Worm (Caenorhabditis elegans) whole organism, L4 larva: ENCODE results near the gene fbxc-17.

Experiments used
- D1046.2 ChIP-seq: fragments of 200-800 bp; sonication (Bioruptor generic); IDR thresholded peaks from 2 replicates; pipeline ENCODE4 v1.3.6; 2022; ENCODE audit warnings: missing genetic modification characterization, missing compliant biosample characterization
- F10B5.3 ChIP-seq: sonication (generic microtip); optimal IDR thresholded peaks from 2 replicates; lab custom pipeline; 2016; ENCODE audit warnings: mild to moderate bottlenecking, missing genetic modification characterization, missing compliant biosample characterization
- F44E2.7 ChIP-seq: fragments of 200-800 bp; sonication (Bioruptor generic); IDR thresholded peaks from 2 replicates; pipeline ENCODE4 v2.1.2; 2022; ENCODE audit warnings: missing genetic modification characterization, missing compliant biosample characterization
- T20F7.1 ChIP-seq: fragments of 200-800 bp; sonication (Bioruptor generic); optimal IDR thresholded peaks from 2 replicates; lab custom pipeline; 2018; ENCODE audit warnings: mild to moderate bottlenecking, missing genetic modification characterization, missing compliant biosample characterization
- T26A8.4 ChIP-seq: fragments of 200-800 bp; sonication (Bioruptor generic); IDR thresholded peaks from 2 replicates; pipeline ENCODE4 v1.3.6; 2022; ENCODE audit warnings: missing genetic modification characterization, missing compliant biosample characterization
- aly-2 ChIP-seq: sonication (generic microtip); optimal IDR thresholded peaks from 2 replicates; lab custom pipeline; 2018; ENCODE audit warnings: missing biosample characterization, missing genetic modification characterization
- arid-1 ChIP-seq: fragments of 200-800 bp; sonication (Bioruptor generic); conservative IDR thresholded peaks from 2 replicates; pipeline ENCODE4 v1.3.6; 2022; ENCODE audit warnings: missing genetic modification reagents, missing genetic modification characterization, missing compliant biosample characterization
- ceh-28 ChIP-seq: fragments of 150-350 bp; optimal IDR thresholded peaks from 2 replicates; lab custom pipeline; 2014; ENCODE audit warnings: missing biosample characterization, missing genetic modification reagents, missing genetic modification characterization
- ceh-44 ChIP-seq: fragments of 200-800 bp; sonication (Bioruptor generic); IDR thresholded peaks from 2 replicates; pipeline ENCODE4 v1.3.6; 2022; ENCODE audit warnings: missing genetic modification reagents, missing genetic modification characterization, missing compliant biosample characterization
- ceh-62 ChIP-seq: sonication (generic microtip); optimal IDR thresholded peaks from 2 replicates; lab custom pipeline; 2017; ENCODE audit warnings: missing biosample characterization, missing genetic modification characterization
- daf-16 ChIP-seq, 3 experiments: sonication (generic microtip); optimal IDR thresholded peaks; 2 replicates each; lab custom pipeline; 2016 to 2017; ENCODE audit warnings: missing genetic modification characterization in 3 of 3, missing genetic modification reagents in 3 of 3, mild to moderate bottlenecking in 2 of 3, missing compliant biosample characterization in 2 of 3, missing biosample characterization in 1 of 3, moderate library complexity in 1 of 3
- dmd-6 ChIP-seq: fragments of 200-800 bp; sonication (Bioruptor generic); IDR thresholded peaks from 2 replicates; pipeline ENCODE4 v1.3.6; 2022; ENCODE audit warnings: missing genetic modification reagents, missing genetic modification characterization, missing compliant biosample characterization
- egl-27 ChIP-seq: sonication (generic microtip); optimal IDR thresholded peaks from 3 replicates; lab custom pipeline; 2017; ENCODE audit warnings: missing biosample characterization, missing genetic modification reagents, missing genetic modification characterization
- fos-1 ChIP-seq: fragments of 150-350 bp; optimal IDR thresholded peaks from 2 replicates; lab custom pipeline; 2014; ENCODE audit warnings: missing biosample characterization, missing genetic modification characterization
- hlh-11 ChIP-seq: fragments of 200-800 bp; sonication (Bioruptor generic); optimal IDR thresholded peaks from 2 replicates; lab custom pipeline; 2018; ENCODE audit warnings: mild to moderate bottlenecking, missing genetic modification characterization, missing compliant biosample characterization
- hlh-30 ChIP-seq: sonication (generic microtip); optimal IDR thresholded peaks from 2 replicates; lab custom pipeline; 2017; ENCODE audit warnings: antibody characterized with exemption, mild to moderate bottlenecking, missing genetic modification characterization, missing compliant biosample characterization; ENCODE audit not compliant: insufficient read depth
- lim-7 ChIP-seq: fragments of 200-800 bp; sonication (Bioruptor generic); IDR thresholded peaks from 2 replicates; pipeline ENCODE4 v1.3.6; 2022; ENCODE audit warnings: missing genetic modification characterization, missing compliant biosample characterization
- lin-1 ChIP-seq: fragments of 200-800 bp; sonication (Bioruptor generic); IDR thresholded peaks from 2 replicates; pipeline ENCODE4 v1.3.6; 2022; ENCODE audit warnings: missing genetic modification reagents, missing genetic modification characterization, missing compliant biosample characterization
- lin-13 ChIP-seq: fragments of 150-350 bp; optimal IDR thresholded peaks from 2 replicates; lab custom pipeline; 2014; ENCODE audit warnings: missing biosample characterization, missing genetic modification reagents, missing genetic modification characterization
- lin-29 ChIP-seq: fragments of 200-800 bp; sonication (Bioruptor generic); IDR thresholded peaks from 2 replicates; pipeline ENCODE4 v1.3.6; 2022; ENCODE audit warnings: missing genetic modification reagents, missing genetic modification characterization, missing compliant biosample characterization
- lin-38 ChIP-seq: fragments of 200-800 bp; sonication (Bioruptor generic); IDR thresholded peaks from 2 replicates; pipeline ENCODE4 v1.3.6; 2022; ENCODE audit warnings: missing genetic modification reagents, missing genetic modification characterization, missing compliant biosample characterization
- mdl-1 ChIP-seq, 2 experiments: fragments of 150-350 bp in 1 of 2; sonication (generic microtip) in 1 of 2; optimal IDR thresholded peaks; 2 replicates each; lab custom pipeline; 2014 to 2017; ENCODE audit warnings: missing biosample characterization in 2 of 2, missing genetic modification characterization in 2 of 2
- mxl-3 ChIP-seq: fragments of 200-800 bp; sonication (Bioruptor generic); optimal IDR thresholded peaks from 2 replicates; lab custom pipeline; 2018; ENCODE audit warnings: mild to moderate bottlenecking, missing genetic modification characterization, missing compliant biosample characterization
- nhr-102 ChIP-seq: sonication (generic microtip); optimal IDR thresholded peaks from 2 replicates; lab custom pipeline; 2016; ENCODE audit warnings: mild to moderate bottlenecking, missing genetic modification characterization, moderate library complexity, missing compliant biosample characterization
- nhr-11 ChIP-seq: fragments of 150-350 bp; optimal IDR thresholded peaks from 2 replicates; lab custom pipeline; 2014; ENCODE audit warnings: missing biosample characterization, missing genetic modification characterization
- nhr-111 ChIP-seq: fragments of 200-800 bp; sonication (Bioruptor generic); optimal IDR thresholded peaks from 2 replicates; lab custom pipeline; 2018; ENCODE audit warnings: mild to moderate bottlenecking, missing genetic modification characterization, missing compliant biosample characterization
- nhr-28 ChIP-seq: fragments of 150-350 bp; optimal IDR thresholded peaks from 2 replicates; lab custom pipeline; 2014; ENCODE audit warnings: missing biosample characterization, missing genetic modification characterization
- nhr-41 ChIP-seq: fragments of 200-800 bp; sonication (Bioruptor generic); IDR thresholded peaks from 2 replicates; pipeline ENCODE4 v1.3.6; 2022; ENCODE audit warnings: missing genetic modification reagents, missing genetic modification characterization, missing compliant biosample characterization
- nhr-77 ChIP-seq: fragments of 150-350 bp; optimal IDR thresholded peaks from 2 replicates; lab custom pipeline; 2014; ENCODE audit warnings: missing biosample characterization, missing genetic modification characterization
- php-3 ChIP-seq: fragments of 200-800 bp; sonication (Bioruptor generic); IDR thresholded peaks from 2 replicates; pipeline ENCODE4 v1.3.6; 2022; ENCODE audit warnings: missing genetic modification reagents, missing genetic modification characterization, missing compliant biosample characterization
- pqm-1 ChIP-seq: sonication (generic microtip); optimal IDR thresholded peaks from 2 replicates; lab custom pipeline; 2017; ENCODE audit warnings: missing biosample characterization, missing genetic modification characterization
- skn-1 ChIP-seq: fragments of 150-350 bp; optimal IDR thresholded peaks from 2 replicates; lab custom pipeline; 2014; ENCODE audit warnings: missing biosample characterization, missing genetic modification characterization
- snpc-1.2 ChIP-seq: fragments of 200-800 bp; sonication (Bioruptor generic); IDR thresholded peaks from 2 replicates; pipeline ENCODE4 v1.3.6; 2022; ENCODE audit warnings: missing genetic modification reagents, missing genetic modification characterization, missing compliant biosample characterization
- tra-1 ChIP-seq: fragments of 200-800 bp; sonication (Bioruptor generic); IDR thresholded peaks from 2 replicates; pipeline ENCODE4 v1.3.6; 2022; ENCODE audit warnings: missing genetic modification reagents, missing genetic modification characterization, missing compliant biosample characterization
- unc-62 ChIP-seq, 3 experiments: fragments of 150-350 bp in 1 of 3; sonication (generic microtip); optimal IDR thresholded peaks in 2 of 3; peaks in 1 of 3; 1 replicate in 1 of 3; 2 replicates in 2 of 3; lab custom pipeline; 2014 to 2017; ENCODE audit warnings: missing biosample characterization in 3 of 3, missing genetic modification characterization in 3 of 3, missing genetic modification reagents in 3 of 3, missing genotype in 1 of 3
- vab-7 ChIP-seq: fragments of 200-800 bp; sonication (Bioruptor generic); IDR thresholded peaks from 2 replicates; pipeline ENCODE4 v1.3.6; 2022; ENCODE audit warnings: missing genetic modification reagents, missing genetic modification characterization, missing compliant biosample characterization
- zfp-2 ChIP-seq: sonication (generic microtip); optimal IDR thresholded peaks from 2 replicates; lab custom pipeline; 2016; ENCODE audit warnings: mild to moderate bottlenecking, missing genetic modification characterization, missing compliant biosample characterization

The fbxc-17 gene

DNA sequence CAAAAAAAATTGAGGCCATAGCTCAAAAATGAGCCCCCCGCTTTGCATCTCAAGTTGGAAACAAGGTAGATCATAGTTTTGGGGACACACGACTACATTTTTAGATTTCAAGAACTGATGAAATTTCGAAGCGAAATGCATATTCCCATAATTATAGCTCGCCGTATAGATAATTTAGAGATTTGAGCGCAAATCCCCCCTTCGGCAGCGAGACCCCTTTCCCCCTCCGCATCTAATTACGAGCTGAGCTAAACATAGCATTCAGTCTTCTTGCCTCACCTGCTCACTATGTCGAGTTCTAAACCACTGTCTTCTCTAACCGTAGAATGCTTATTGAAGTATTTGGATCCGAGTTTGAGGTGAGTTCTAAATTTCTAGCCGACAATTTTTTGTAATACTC, at the start of gene fbxc-17, which contains the start of gene fbxc-15:
Gene fbxc-17 (minus strand): TSS at position 101 of the 400 bp plus-strand sequence.
Gene fbxc-15 (plus strand): TSS at position 289 of the 400 bp plus-strand sequence.
- TF ChIP-seq unc-62 (GFP tag; optimal IDR thresholded peaks at IDR 0.05 in 1 of 2; lab: Kevin White, UChicago) = no peak
- no peak for TF ChIP-seq unc-62 (tag; optimal IDR thresholded peaks at IDR 0.05; lab: Kevin White, UChicago)
- no peak for TF ChIP-seq zfp-2 (tag; lab: Kevin White, UChicago)
- no peak for TF ChIP-seq nhr-102 (tag; lab: Kevin White, UChicago)
- no peak for TF ChIP-seq T20F7.1 (GFP tag; lab: Kevin White, UChicago)
- no peak for TF ChIP-seq vab-7 (GFP tag; lab: Robert Waterston, UW)

DNA sequence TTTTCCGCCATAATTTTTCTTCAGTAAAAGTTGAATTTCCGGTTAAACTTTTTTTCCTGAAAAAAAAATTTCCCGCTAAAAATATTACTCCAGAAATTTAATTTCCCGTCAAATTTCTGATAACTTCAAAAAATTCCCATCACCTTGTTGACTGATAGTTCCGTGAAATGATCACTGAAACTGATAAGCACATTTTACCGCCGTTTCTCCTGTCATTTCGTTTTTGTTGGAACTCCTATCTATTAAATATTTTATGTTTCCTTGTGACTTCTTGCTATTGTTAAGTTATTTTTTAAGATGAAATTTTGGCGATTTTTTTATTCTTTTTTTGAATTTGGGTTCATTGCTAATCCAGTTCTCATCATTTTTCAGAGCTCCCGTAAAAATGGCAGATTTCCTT, 49.6 kb upstream of the fbxc-17 start, which contains the start of gene math-34:
Gene math-34 (plus strand): TSS at position 371 of the 400 bp plus-strand sequence.
- TF ChIP-seq lin-13 (GFP tag; lab: Kevin White, UChicago) (no peak), php-3 (GFP tag; lab: Robert Waterston, UW) (no peak), pqm-1 (tag; lab: Kevin White, UChicago) (peak; percentile 52), nhr-28 (tag; lab: Kevin White, UChicago) (peak; percentile 65), nhr-41 (GFP tag; lab: Robert Waterston, UW) (no peak), dmd-6 (GFP tag; lab: Robert Waterston, UW) (peak; percentile 68), snpc-1.2 (GFP tag; lab: Robert Waterston, UW) (no peak), F10B5.3 (tag; lab: Kevin White, UChicago) (no peak), tra-1 (GFP tag; lab: Robert Waterston, UW) (0 out of 2 replicates have a peak, but pooled peaks have one; percentile 23), ceh-44 (GFP tag; lab: Robert Waterston, UW) (no peak), nhr-77 (peak; percentile 41), daf-16 (GFP tag; optimal IDR thresholded peaks at IDR 0.05; lab: Kevin White, UChicago) (no peak), daf-16 (tag; optimal IDR thresholded peaks at IDR 0.05; lab: Kevin White, UChicago) (peak; percentile 68), fos-1 (tag; lab: Kevin White, UChicago) (no peak), egl-27 (tag; lab: Kevin White, UChicago) (no peak)

DNA sequence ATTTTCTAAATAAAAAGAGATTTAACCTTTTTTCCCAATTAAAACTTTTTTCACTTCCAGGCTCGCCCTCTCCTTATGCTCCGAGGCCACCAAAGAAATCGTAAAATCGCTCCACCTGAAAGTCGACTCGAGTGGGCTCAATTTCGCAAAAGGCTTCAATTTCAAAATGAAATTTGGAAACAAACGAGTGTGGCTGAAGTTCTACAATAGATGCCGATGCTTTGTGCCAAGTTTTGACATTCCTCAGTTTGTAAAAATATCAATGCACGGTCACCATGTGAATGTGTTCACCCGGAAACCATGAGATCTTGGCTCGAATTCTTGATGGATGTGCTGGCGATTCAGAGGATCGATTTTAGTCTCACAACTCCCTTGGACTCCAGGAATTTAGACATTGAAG, 47.6 kb upstream of the fbxc-17 start, which contains the start of gene M01D1.12:
Gene M01D1.12 (plus strand): TSS at position 301 of the 400 bp plus-strand sequence.
- TF ChIP-seq ceh-62 (tag; lab: Kevin White, UChicago) = no peak
- no peak for TF ChIP-seq T26A8.4 (GFP tag; lab: Robert Waterston, UW)
- TF ChIP-seq nhr-11 (tag; lab: Kevin White, UChicago) = no peak
- no peak for TF ChIP-seq arid-1 (GFP tag; lab: Robert Waterston, UW)
- no peak for TF ChIP-seq hlh-11 (tag; lab: Kevin White, UChicago)
- no peak for TF ChIP-seq lin-38 (GFP tag; lab: Robert Waterston, UW)
- no peak for TF ChIP-seq F44E2.7 (GFP tag; lab: Robert Waterston, UW)
- TF ChIP-seq mdl-1 (tag; optimal IDR thresholded peaks at IDR 0.05; lab: Kevin White, UChicago) = no peak
- no peak for TF ChIP-seq lin-29
- TF ChIP-seq ceh-28 (tag; lab: Kevin White, UChicago) = no peak
- no peak for TF ChIP-seq lin-1 (GFP tag; lab: Robert Waterston, UW)
- no peak for TF ChIP-seq nhr-111 (GFP tag; lab: Kevin White, UChicago)
- no peak for TF ChIP-seq D1046.2 (GFP tag; lab: Robert Waterston, UW)
- TF ChIP-seq skn-1 (tag; lab: Kevin White, UChicago) = no peak
- no peak for TF ChIP-seq hlh-30 (tag; lab: Kevin White, UChicago)
- TF ChIP-seq mxl-3 (GFP tag; lab: Kevin White, UChicago) = no peak
- TF ChIP-seq lim-7 (GFP tag; lab: Robert Waterston, UW) = no peak
- TF ChIP-seq aly-2 (tag; lab: Kevin White, UChicago) = no peak
